Worm (Caenorhabditis elegans) whole organism, late embryonic: ENCODE results near the gene sru-22.

ENCODE experiments used
- K02D7.2 ChIP-seq: sonication (generic microtip); optimal IDR thresholded peaks from 2 replicates; lab custom pipeline; 2017; ENCODE audit warnings: mild to moderate bottlenecking, missing genetic modification characterization, missing compliant biosample characterization
- ama-1 ChIP-seq: fragments of 150-350 bp; optimal IDR thresholded peaks from 2 replicates; lab custom pipeline; 2014
- ceh-19 ChIP-seq: fragments of 200-800 bp; sonication (Bioruptor generic); optimal IDR thresholded peaks from 2 replicates; lab custom pipeline; 2018; ENCODE audit warnings: mild to moderate bottlenecking, missing genetic modification characterization, missing compliant biosample characterization
- ceh-24 ChIP-seq: sonication (generic microtip); optimal IDR thresholded peaks from 2 replicates; lab custom pipeline; 2016; ENCODE audit warnings: mild to moderate bottlenecking, missing genetic modification characterization, missing compliant biosample characterization
- ceh-45 ChIP-seq: fragments of 200-800 bp; sonication (Bioruptor generic); IDR thresholded peaks from 2 replicates; pipeline ENCODE4 v1.3.6; 2022; ENCODE audit warnings: missing genetic modification reagents, missing genetic modification characterization, missing compliant biosample characterization
- dmd-4 ChIP-seq: sonication (generic microtip); optimal IDR thresholded peaks from 2 replicates; lab custom pipeline; 2016; ENCODE audit warnings: borderline replicate concordance, missing genetic modification characterization, missing compliant biosample characterization
- rnt-1 ChIP-seq: sonication (generic microtip); optimal IDR thresholded peaks from 2 replicates; lab custom pipeline; 2016; ENCODE audit warnings: missing genetic modification characterization, missing compliant biosample characterization
- ztf-16 ChIP-seq: sonication (generic microtip); optimal IDR thresholded peaks from 2 replicates; lab custom pipeline; 2017; ENCODE audit warnings: missing genetic modification characterization, missing compliant biosample characterization

DNA sequence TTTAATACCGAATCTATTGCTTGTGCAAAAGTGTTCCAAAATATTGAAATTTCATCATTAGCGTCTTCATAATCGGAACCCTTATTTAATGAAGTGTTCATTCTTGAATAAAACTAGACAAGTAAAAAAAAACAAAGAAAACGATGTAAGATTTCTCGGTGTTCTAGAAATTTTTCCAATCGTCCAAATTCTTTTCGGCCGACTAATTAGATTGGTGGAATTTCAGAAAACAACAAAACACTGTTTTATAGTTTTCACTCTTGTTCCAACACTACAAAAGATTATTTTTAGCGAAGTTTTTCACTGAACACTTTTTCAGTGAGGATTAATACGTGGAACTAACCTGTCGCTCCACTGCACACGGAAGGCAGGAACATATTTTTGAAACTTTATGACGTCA is 22.0 kb downstream of the sru-22 start, which contains the start of gene srw-56:
- no peak for TF ChIP-seq ztf-16 (tag; lab: Kevin White, UChicago)
- TF ChIP-seq K02D7.2 (tag; lab: Kevin White, UChicago) = no peak
- TF ChIP-seq ama-1 (lab: Kevin White, UChicago) = no peak
- no peak for TF ChIP-seq ceh-19 (GFP tag; lab: Kevin White, UChicago)
- no peak for TF ChIP-seq ceh-45 (GFP tag; lab: Robert Waterston, UW)
- TF ChIP-seq dmd-4 (tag; lab: Kevin White, UChicago) = no peak
- TF ChIP-seq ceh-24 (tag; lab: Kevin White, UChicago) = no peak
- no peak for TF ChIP-seq rnt-1 (tag; lab: Kevin White, UChicago)
